Fruit fly (Drosophila melanogaster): Measurements from ENCODE around the gene eIF4E5.

Gene eIF4E5

dm6 chr3L:7915808-7916619 lies 21.3 kb downstream of the eIF4E5 start:
- no peak for TF ChIP-seq CTCF (optimal IDR thresholded peaks at IDR 0.05)
- no peak for TF ChIP-seq CG8478 (optimal IDR thresholded peaks at IDR 0.05)

dm6 chr3L:7934200-7934599 lies 39.5 kb downstream of the eIF4E5 start:
- TF ChIP-seq CTCF (optimal IDR thresholded peaks at IDR 0.05): no peak
- no peak for TF ChIP-seq CG8478 (optimal IDR thresholded peaks at IDR 0.05)

- TF ChIP-seq CG8478 (optimal IDR thresholded peaks at IDR 0.05): no peak
- TF ChIP-seq CTCF (optimal IDR thresholded peaks at IDR 0.05): no peak
Measured at dm6 chr3L:7934857-7935256, 40.2 kb downstream of the eIF4E5 start.

DNA sequence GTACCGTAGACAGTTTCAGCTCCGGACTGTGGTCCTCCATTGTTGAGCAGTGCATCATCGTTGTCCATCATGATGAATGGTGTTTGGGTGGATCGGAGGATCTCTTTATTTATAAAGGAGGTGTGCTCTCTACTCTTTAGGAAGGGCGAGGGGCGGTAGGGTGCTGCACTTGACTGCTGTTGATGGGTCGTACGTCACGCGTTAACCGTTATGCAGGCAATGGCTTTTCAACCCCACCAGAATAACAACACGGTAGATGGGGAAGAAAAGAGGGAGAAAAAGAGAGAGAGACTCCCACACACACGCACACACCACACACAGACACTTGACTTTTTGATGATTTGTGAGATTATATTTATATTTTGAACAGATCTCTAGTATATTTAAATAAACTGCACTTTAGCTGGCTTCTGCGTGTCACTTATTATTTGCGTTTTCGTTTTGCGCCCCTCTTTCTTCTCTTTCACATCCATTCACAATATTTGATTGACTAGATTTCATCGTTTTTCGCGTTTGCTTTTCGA lies 40.8 kb downstream of the eIF4E5 start:
- TF ChIP-seq CTCF (optimal IDR thresholded peaks at IDR 0.05) (no peak), CG8478 (optimal IDR thresholded peaks at IDR 0.05) (no peak)

DNA sequence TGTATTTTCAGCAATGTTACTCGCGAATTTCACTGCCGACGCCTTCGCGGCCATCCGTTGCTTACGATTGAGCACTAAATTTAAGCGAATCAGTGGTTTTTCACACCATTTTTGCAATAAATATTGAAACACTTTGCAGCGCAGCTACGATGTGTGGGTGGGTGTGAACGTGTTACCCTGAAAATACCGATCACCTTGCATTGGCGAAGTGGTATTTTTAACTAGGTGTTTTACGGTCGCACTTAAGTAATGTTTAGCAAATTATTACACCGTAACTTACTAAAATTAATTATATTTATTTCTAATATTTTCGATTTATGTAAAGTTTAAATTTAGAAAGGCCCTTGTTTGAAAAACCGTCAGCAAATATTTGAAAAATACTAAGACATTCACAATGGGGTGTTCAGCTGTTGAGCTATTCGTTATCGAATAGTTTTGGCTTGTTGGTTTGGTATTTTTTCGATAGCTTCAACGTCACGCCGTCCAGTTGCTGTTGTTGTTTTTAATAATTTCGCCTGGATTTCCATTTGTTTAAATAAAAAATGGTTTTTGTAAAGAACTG lies 41.3 kb downstream of the eIF4E5 start, which contains the start of the genes syd and Srp9:
Gene syd (minus strand): TSS at position 188 of the 562 bp plus-strand sequence.
Gene Srp9 (plus strand): TSS at position 441 of the 562 bp plus-strand sequence.
- TF ChIP-seq CG8478 (optimal IDR thresholded peaks at IDR 0.05): no peak
- no peak for TF ChIP-seq CTCF (optimal IDR thresholded peaks at IDR 0.05)

- no peak for TF ChIP-seq CTCF (optimal IDR thresholded peaks at IDR 0.05)
- no peak for TF ChIP-seq CG8478 (optimal IDR thresholded peaks at IDR 0.05)
Measured at dm6 chr3L:7938638-7939037, 44.0 kb downstream of the eIF4E5 start.

- no peak for TF ChIP-seq CG8478 (optimal IDR thresholded peaks at IDR 0.05)
- no peak for TF ChIP-seq CTCF (optimal IDR thresholded peaks at IDR 0.05)
Measured at dm6 chr3L:7940558-7941238, 46.0 kb downstream of the eIF4E5 start.

DNA sequence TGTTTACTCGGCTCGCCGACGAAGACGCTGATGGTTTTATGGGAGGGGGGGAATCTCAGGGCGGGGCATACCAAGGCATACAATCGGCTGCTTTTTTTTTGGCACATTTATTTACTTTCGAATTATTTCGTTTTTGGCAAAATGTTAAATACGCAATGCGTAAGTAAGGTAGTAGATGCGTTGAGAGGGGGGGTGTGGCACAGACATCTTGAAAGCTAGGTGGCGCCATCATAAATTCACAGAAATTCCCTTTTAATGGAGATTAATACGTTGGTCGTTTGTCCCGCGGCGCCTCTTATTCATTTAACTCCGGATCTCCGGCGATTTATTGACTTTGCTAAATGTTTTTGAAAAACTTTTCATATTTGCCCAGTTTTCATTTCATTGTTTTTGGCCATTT lies 46.8 kb downstream of the eIF4E5 start:
- TF ChIP-seq CG8478 (optimal IDR thresholded peaks at IDR 0.05) (no peak), CTCF (optimal IDR thresholded peaks at IDR 0.05) (peak; percentile 51 to 68)

DNA sequence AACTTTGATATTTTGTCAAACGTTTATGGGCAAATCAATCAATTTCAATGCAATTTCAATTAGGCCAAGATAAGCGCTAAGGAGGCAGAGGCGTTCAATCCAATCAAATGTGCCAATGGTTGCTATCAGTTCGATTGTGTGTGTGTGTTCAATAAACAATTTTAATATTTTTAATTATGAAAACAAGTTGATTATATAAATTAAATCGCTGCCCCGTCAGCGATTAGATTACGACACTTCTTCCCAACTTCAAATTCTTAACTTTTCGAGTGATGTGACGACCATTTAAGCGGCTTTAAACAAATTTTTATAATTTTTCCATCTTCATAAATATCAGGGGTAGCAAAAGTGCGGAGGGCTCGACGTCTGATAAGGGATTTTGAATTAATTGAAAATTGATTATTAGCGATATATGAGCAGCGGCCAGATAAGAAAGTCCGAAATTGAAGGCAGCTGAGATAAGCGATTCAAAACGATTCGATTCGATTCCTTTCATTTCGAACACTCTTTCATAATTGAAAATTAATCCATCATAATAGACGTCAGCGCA lies 47.8 kb downstream of the eIF4E5 start:
- TF ChIP-seq CTCF (optimal IDR thresholded peaks at IDR 0.05) (no peak), CG8478 (optimal IDR thresholded peaks at IDR 0.05) (no peak)

- TF ChIP-seq CG8478 (optimal IDR thresholded peaks at IDR 0.05) (no peak), CTCF (optimal IDR thresholded peaks at IDR 0.05) (no peak)
Measured at dm6 chr3L:7943046-7943445, 48.4 kb downstream of the eIF4E5 start.

- TF ChIP-seq CTCF (optimal IDR thresholded peaks at IDR 0.05) (no peak), CG8478 (optimal IDR thresholded peaks at IDR 0.05) (no peak)
Measured at dm6 chr3L:7943950-7944349, 49.3 kb downstream of the eIF4E5 start.

All from S2 (cell line).